Worm (Caenorhabditis elegans) whole organism, late embryonic: Measurements from ENCODE around the gene C27D9.1.
A peak's percentile ranks its signal among the peaks of the same experiment; 100 is the strongest.

ENCODE experiments used
- C08G9.2 ChIP-seq: sonication (generic microtip); optimal IDR thresholded peaks from 2 replicates; lab custom pipeline; 2016; ENCODE audit warnings: mild to moderate bottlenecking, missing genetic modification characterization, moderate library complexity, missing compliant biosample characterization
- C38D4.7 ChIP-seq: fragments of 200-800 bp; sonication (Bioruptor generic); optimal IDR thresholded peaks from 2 replicates; lab custom pipeline; 2018; ENCODE audit warnings: mild to moderate bottlenecking, missing genetic modification characterization, moderate library complexity, missing compliant biosample characterization
- T23F11.4 ChIP-seq: fragments of 200-800 bp; sonication (Bioruptor generic); optimal IDR thresholded peaks from 2 replicates; lab custom pipeline; 2018; ENCODE audit warnings: mild to moderate bottlenecking, missing genetic modification characterization, missing compliant biosample characterization
- ama-1 ChIP-seq: fragments of 150-350 bp; optimal IDR thresholded peaks from 2 replicates; lab custom pipeline; 2014
- ceh-14 ChIP-seq: sonication (generic microtip); optimal IDR thresholded peaks from 2 replicates; lab custom pipeline; 2016; ENCODE audit warnings: missing genotype, missing genetic modification characterization, missing compliant biosample characterization
- ceh-19 ChIP-seq: fragments of 200-800 bp; sonication (Bioruptor generic); optimal IDR thresholded peaks from 2 replicates; lab custom pipeline; 2018; ENCODE audit warnings: mild to moderate bottlenecking, missing genetic modification characterization, missing compliant biosample characterization
- ceh-2 ChIP-seq: sonication (generic microtip); optimal IDR thresholded peaks from 2 replicates; lab custom pipeline; 2016; ENCODE audit warnings: missing genotype, missing genetic modification characterization, missing compliant biosample characterization
- ceh-24 ChIP-seq: sonication (generic microtip); optimal IDR thresholded peaks from 2 replicates; lab custom pipeline; 2016; ENCODE audit warnings: mild to moderate bottlenecking, missing genetic modification characterization, missing compliant biosample characterization
- ceh-34 ChIP-seq: sonication (generic microtip); optimal IDR thresholded peaks from 2 replicates; lab custom pipeline; 2016; ENCODE audit warnings: mild to moderate bottlenecking, missing genetic modification characterization, missing compliant biosample characterization
- che-1 ChIP-seq: sonication (generic microtip); optimal IDR thresholded peaks from 2 replicates; lab custom pipeline; 2016; ENCODE audit warnings: mild to moderate bottlenecking, missing genetic modification characterization, missing compliant biosample characterization
- dmd-4 ChIP-seq: sonication (generic microtip); optimal IDR thresholded peaks from 2 replicates; lab custom pipeline; 2016; ENCODE audit warnings: borderline replicate concordance, missing genetic modification characterization, missing compliant biosample characterization
- dve-1 ChIP-seq: sonication (generic microtip); optimal IDR thresholded peaks from 2 replicates; lab custom pipeline; 2017; ENCODE audit warnings: antibody characterized with exemption, mild to moderate bottlenecking, missing genetic modification characterization, missing compliant biosample characterization
- elt-4 ChIP-seq: sonication (generic microtip); optimal IDR thresholded peaks from 2 replicates; lab custom pipeline; 2016; ENCODE audit warnings: missing genetic modification characterization, missing compliant biosample characterization
- ets-4 ChIP-seq: sonication (generic microtip); optimal IDR thresholded peaks from 2 replicates; lab custom pipeline; 2016; ENCODE audit warnings: missing genetic modification characterization, missing compliant biosample characterization
- fkh-6 ChIP-seq: sonication (generic microtip); optimal IDR thresholded peaks from 2 replicates; lab custom pipeline; 2016; ENCODE audit warnings: missing genetic modification characterization, missing compliant biosample characterization
- gmeb-2 ChIP-seq: sonication (generic microtip); optimal IDR thresholded peaks from 2 replicates; lab custom pipeline; 2016; ENCODE audit warnings: missing genetic modification characterization, inconsistent platforms, missing compliant biosample characterization
- hlh-30 ChIP-seq: sonication (generic microtip); optimal IDR thresholded peaks from 2 replicates; lab custom pipeline; 2017; ENCODE audit warnings: antibody characterized with exemption, missing genetic modification characterization, missing compliant biosample characterization; ENCODE audit not compliant: insufficient read depth
- lin-11 ChIP-seq: fragments of 200-800 bp; sonication (Bioruptor generic); optimal IDR thresholded peaks from 2 replicates; lab custom pipeline; 2018; ENCODE audit warnings: mild to moderate bottlenecking, missing genetic modification characterization, missing compliant biosample characterization
- madf-2 ChIP-seq: sonication (generic microtip); optimal IDR thresholded peaks from 2 replicates; lab custom pipeline; 2017; ENCODE audit warnings: missing genetic modification characterization, missing compliant biosample characterization
- mec-3 ChIP-seq: sonication (generic microtip); optimal IDR thresholded peaks from 2 replicates; lab custom pipeline; 2016; ENCODE audit warnings: borderline replicate concordance, missing genetic modification characterization, missing compliant biosample characterization
- nfya-1 ChIP-seq: sonication (generic microtip); optimal IDR thresholded peaks from 2 replicates; lab custom pipeline; 2017; ENCODE audit warnings: missing genetic modification characterization, mild to moderate bottlenecking, missing compliant biosample characterization, antibody characterized with exemption, moderate library complexity
- nhr-11 ChIP-seq: fragments of 150-350 bp; optimal IDR thresholded peaks from 2 replicates; lab custom pipeline; 2014; ENCODE audit warnings: missing biosample characterization, missing genetic modification characterization
- nhr-232 ChIP-seq: sonication (generic microtip); optimal IDR thresholded peaks from 2 replicates; lab custom pipeline; 2016; ENCODE audit warnings: missing genetic modification characterization, missing compliant biosample characterization
- npax-4 ChIP-seq: sonication (generic microtip); optimal IDR thresholded peaks from 2 replicates; lab custom pipeline; 2016; ENCODE audit warnings: missing genetic modification characterization, missing compliant biosample characterization
- pag-3 ChIP-seq: sonication (generic microtip); optimal IDR thresholded peaks from 2 replicates; lab custom pipeline; 2016; ENCODE audit warnings: missing compliant biosample characterization, missing genetic modification characterization, borderline replicate concordance
- pax-1 ChIP-seq: fragments of 150-350 bp; optimal IDR thresholded peaks from 2 replicates; lab custom pipeline; 2014; ENCODE audit warnings: missing biosample characterization, missing genetic modification characterization
- pha-4 ChIP-seq: fragments of 150-350 bp; optimal IDR thresholded peaks from 2 replicates; lab custom pipeline; 2018; ENCODE audit warnings: missing biosample characterization, missing genetic modification reagents, missing genetic modification characterization
- pros-1 ChIP-seq: fragments of 150-350 bp; optimal IDR thresholded peaks from 2 replicates; lab custom pipeline; 2014; ENCODE audit warnings: missing biosample characterization, missing genetic modification reagents, missing genetic modification characterization
- ref-2 ChIP-seq: sonication (generic microtip); optimal IDR thresholded peaks from 2 replicates; lab custom pipeline; 2016; ENCODE audit warnings: missing genetic modification characterization, missing compliant biosample characterization
- sdc-2 ChIP-seq: sonication (generic microtip); optimal IDR thresholded peaks from 2 replicates; lab custom pipeline; 2016; ENCODE audit warnings: missing genotype, missing genetic modification characterization, missing compliant biosample characterization
- sox-2 ChIP-seq: fragments of 200-800 bp; sonication (Bioruptor generic); IDR thresholded peaks from 2 replicates; pipeline ENCODE4 v1.3.6; 2022; ENCODE audit warnings: missing genetic modification reagents, missing genetic modification characterization, missing compliant biosample characterization
- syd-9 ChIP-seq: sonication (generic microtip); optimal IDR thresholded peaks from 2 replicates; lab custom pipeline; 2016; ENCODE audit warnings: mild to moderate bottlenecking, missing genetic modification characterization, moderate library complexity, missing compliant biosample characterization
- tbx-2 ChIP-seq: sonication (generic microtip); optimal IDR thresholded peaks from 2 replicates; lab custom pipeline; 2016; ENCODE audit warnings: missing genetic modification characterization, missing compliant biosample characterization
- tbx-7 ChIP-seq: sonication (generic microtip); optimal IDR thresholded peaks from 2 replicates; lab custom pipeline; 2016; ENCODE audit warnings: missing genotype, missing genetic modification characterization, missing compliant biosample characterization
- ttx-3 ChIP-seq: sonication (generic microtip); optimal IDR thresholded peaks from 2 replicates; lab custom pipeline; 2016; ENCODE audit warnings: missing genetic modification reagents, missing genetic modification characterization, missing compliant biosample characterization
- unc-42 ChIP-seq: sonication (generic microtip); optimal IDR thresholded peaks from 2 replicates; lab custom pipeline; 2016; ENCODE audit warnings: missing genotype, missing genetic modification characterization, missing compliant biosample characterization
- unc-86 ChIP-seq: sonication (generic microtip); optimal IDR thresholded peaks from 2 replicates; lab custom pipeline; 2016; ENCODE audit warnings: missing genetic modification characterization, missing compliant biosample characterization
- ztf-16 ChIP-seq: sonication (generic microtip); optimal IDR thresholded peaks from 2 replicates; lab custom pipeline; 2017; ENCODE audit warnings: missing genetic modification characterization, missing compliant biosample characterization

The C27D9.1 gene

ce11 chrII:4739984-4740462 is 13.2 kb upstream of the C27D9.1 start, which contains the start of gene eas-1 (continued):
- no peak for TF ChIP-seq che-1 (tag; lab: Kevin White, UChicago)
- TF ChIP-seq gmeb-2 (tag; lab: Kevin White, UChicago), result no peak
- TF ChIP-seq unc-42 (tag; lab: Kevin White, UChicago), result peak; percentile 50
- peak; percentile 86 for TF ChIP-seq ets-4
- TF ChIP-seq nfya-1, result peak; percentile 48
- TF ChIP-seq lin-11 (tag; lab: Kevin White, UChicago), result no peak
- peak; percentile 1 for TF ChIP-seq sdc-2 (tag; lab: Kevin White, UChicago)
- no peak for TF ChIP-seq sox-2 (GFP tag; lab: Robert Waterston, UW)
- TF ChIP-seq pag-3 (tag; lab: Kevin White, UChicago), result no peak
- no peak for TF ChIP-seq ceh-24 (tag; lab: Kevin White, UChicago)
- TF ChIP-seq tbx-7, result peak; percentile 93
- TF ChIP-seq ceh-14 (tag; lab: Kevin White, UChicago), result peak; percentile 65
- TF ChIP-seq fkh-6, result peak; percentile 34
- no peak for TF ChIP-seq nhr-11 (tag; lab: Kevin White, UChicago)
- no peak for TF ChIP-seq C38D4.7 (GFP tag; lab: Kevin White, UChicago)
- TF ChIP-seq madf-2 (tag; lab: Kevin White, UChicago), result peak; percentile 19

DNA sequence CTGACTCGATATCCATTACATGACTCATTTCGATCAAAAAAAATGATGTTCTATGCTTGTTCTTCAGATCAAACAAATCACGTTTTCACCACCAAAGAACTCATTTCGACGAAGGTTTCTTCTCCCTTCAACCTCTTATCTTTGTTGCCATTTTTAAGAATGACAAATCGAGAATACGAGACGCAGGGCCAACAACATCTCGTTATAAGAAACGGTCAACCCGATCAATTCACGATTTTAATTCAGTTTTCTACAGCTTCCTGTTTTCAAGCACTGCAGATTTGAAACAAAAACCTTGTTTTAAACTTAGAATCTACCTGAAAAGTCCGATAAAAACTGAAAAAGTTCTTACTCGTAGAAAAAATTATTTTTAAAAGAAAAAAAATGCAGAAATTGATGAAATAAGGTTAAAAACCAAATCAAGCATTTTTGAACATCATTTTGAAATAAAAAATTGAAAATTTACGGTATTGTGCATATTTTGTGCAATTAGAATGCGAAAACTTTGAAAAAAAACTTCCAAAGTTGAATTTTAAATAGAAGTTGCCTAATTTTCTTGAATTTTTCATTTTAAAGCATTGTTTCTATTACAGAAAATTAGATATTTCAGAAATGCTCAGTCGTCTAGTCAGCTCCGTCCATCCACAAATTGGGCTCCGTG is 11.6 kb upstream of the C27D9.1 start, which contains the start of gene acs-11:
acs-11 (plus strand) TSS at position 611 of the 661 bp plus-strand sequence.
- TF ChIP-seq pha-4 (no peak), ceh-34 (tag; lab: Kevin White, UChicago) (no peak), ama-1 (lab: Kevin White, UChicago) (no peak), npax-4 (tag; lab: Kevin White, UChicago) (no peak), unc-42 (tag; lab: Kevin White, UChicago) (no peak), C08G9.2 (no peak), dmd-4 (tag; lab: Kevin White, UChicago) (no peak), unc-86 (no peak), ref-2 (no peak), dve-1 (tag; lab: Kevin White, UChicago) (no peak), pag-3 (tag; lab: Kevin White, UChicago) (no peak), tbx-2 (tag; lab: Kevin White, UChicago) (no peak), ceh-2 (no peak), pax-1 (tag; lab: Kevin White, UChicago) (no peak), che-1 (tag; lab: Kevin White, UChicago) (no peak), tbx-7 (no peak), mec-3 (tag; lab: Kevin White, UChicago) (no peak)

- TF ChIP-seq ceh-19 (no peak), T23F11.4 (GFP tag; lab: Kevin White, UChicago) (no peak), unc-86 (no peak), ceh-24 (tag; lab: Kevin White, UChicago) (no peak), npax-4 (tag; lab: Kevin White, UChicago) (no peak), nhr-232 (no peak), tbx-7 (no peak), sdc-2 (tag; lab: Kevin White, UChicago) (no peak), ceh-14 (tag; lab: Kevin White, UChicago) (no peak), ama-1 (lab: Kevin White, UChicago) (no peak), madf-2 (tag; lab: Kevin White, UChicago) (no peak), nfya-1 (no peak), ztf-16 (tag; lab: Kevin White, UChicago) (no peak), pha-4 (no peak)
These were observed 7.9 kb upstream of the C27D9.1 start for ce11 chrII:4745281-4745680.

DNA sequence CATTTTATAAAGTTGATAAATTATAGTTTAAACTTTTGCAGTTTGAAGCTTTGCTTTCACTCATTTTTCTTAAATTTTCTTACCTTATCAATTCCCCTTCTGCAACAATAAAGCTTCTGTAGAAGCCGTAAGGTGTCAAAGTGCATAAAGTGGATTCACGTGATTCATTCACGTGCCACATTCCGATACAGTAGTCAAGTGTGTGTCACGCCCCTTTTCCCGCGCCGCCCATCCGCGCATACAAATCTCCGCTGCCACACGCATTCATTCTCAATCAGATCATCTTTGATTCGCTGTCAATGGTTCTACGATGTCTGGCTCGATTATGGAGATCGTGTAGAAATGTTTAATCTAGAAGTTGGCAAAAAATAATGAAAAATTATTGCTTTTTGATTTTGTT is 6.2 kb upstream of the C27D9.1 start:
- TF ChIP-seq ceh-24 (tag; lab: Kevin White, UChicago), result no peak
- no peak for TF ChIP-seq syd-9 (tag; lab: Kevin White, UChicago)
- no peak for TF ChIP-seq ttx-3 (tag; lab: Kevin White, UChicago)
- TF ChIP-seq pros-1 (tag; lab: Kevin White, UChicago), result no peak
- TF ChIP-seq hlh-30 (tag; lab: Kevin White, UChicago), result peak; percentile 22
- TF ChIP-seq elt-4 (tag; lab: Kevin White, UChicago), result no peak
